Fruit fly (Drosophila melanogaster) whole organism, prepupa: ENCODE results near the gene CG4424.
A peak's percentile ranks its signal among the peaks of the same experiment; 100 is the strongest.

Experiments
- Blimp-1 ChIP-seq: fragments of 200-800 bp; sonication (Bioruptor generic); optimal IDR thresholded peaks from 3 replicates; lab custom pipeline; 2017; ENCODE audit warnings: missing biosample characterization, missing genetic modification characterization, mild to moderate bottlenecking, moderate library complexity, missing genetic modification reagents
- CG10631 ChIP-seq: fragments of 200-800 bp; sonication (Bioruptor generic); optimal IDR thresholded peaks from 2 replicates; lab custom pipeline; 2016; ENCODE audit warnings: missing biosample characterization, missing genetic modification characterization
- CG10669 ChIP-seq: fragments of 200-800 bp; sonication (Bioruptor generic); optimal IDR thresholded peaks from 3 replicates; lab custom pipeline; 2018; ENCODE audit warnings: missing biosample characterization, mild to moderate bottlenecking, missing genetic modification characterization, moderate library complexity
- CG11294 ChIP-seq: fragments of 200-800 bp; sonication (Bioruptor generic); IDR thresholded peaks from 2 replicates; pipeline ENCODE4 v1.3.6; 2022; ENCODE audit warnings: missing biosample characterization, missing genetic modification characterization
- CG11902 ChIP-seq: fragments of 200-800 bp; sonication (Bioruptor generic); optimal IDR thresholded peaks from 3 replicates; lab custom pipeline; 2016; ENCODE audit warnings: missing biosample characterization, missing genetic modification characterization
- CG15336 ChIP-seq: fragments of 200-800 bp; sonication (Bioruptor generic); IDR thresholded peaks from 2 replicates; pipeline ENCODE4 v1.3.6; 2022; ENCODE audit warnings: missing biosample characterization, missing genetic modification characterization
- CG16779 ChIP-seq: fragments of 200-800 bp; sonication (Bioruptor generic); optimal IDR thresholded peaks from 3 replicates; lab custom pipeline; 2017; ENCODE audit warnings: missing biosample characterization, mild to moderate bottlenecking, missing genetic modification characterization
- CG3032 ChIP-seq: fragments of 200-800 bp; optimal IDR thresholded peaks from 2 replicates; lab custom pipeline; 2019; ENCODE audit warnings: missing biosample characterization, mild to moderate bottlenecking, missing genetic modification characterization, moderate library complexity
- CG31627 ChIP-seq: fragments of 200-800 bp; sonication (Bioruptor generic); optimal IDR thresholded peaks from 3 replicates; lab custom pipeline; 2016; ENCODE audit warnings: missing biosample characterization, missing genetic modification characterization
- CG32006 ChIP-seq: fragments of 200-800 bp; sonication (Bioruptor generic); optimal IDR thresholded peaks from 3 replicates; lab custom pipeline; 2017; ENCODE audit warnings: missing biosample characterization, mild to moderate bottlenecking, missing genetic modification characterization
- CG3919 ChIP-seq: fragments of 200-800 bp; sonication (Bioruptor generic); optimal IDR thresholded peaks from 3 replicates; lab custom pipeline; 2016; ENCODE audit warnings: missing biosample characterization, missing genetic modification characterization
- CG4318 ChIP-seq: fragments of 200-800 bp; sonication (Bioruptor generic); optimal IDR thresholded peaks from 3 replicates; lab custom pipeline; 2017; ENCODE audit warnings: missing biosample characterization, mild to moderate bottlenecking, missing genetic modification characterization
- CG6163 ChIP-seq: fragments of 200-800 bp; sonication (Bioruptor generic); IDR thresholded peaks from 3 replicates; pipeline ENCODE4 v1.3.6; 2022; ENCODE audit warnings: missing biosample characterization, missing genetic modification characterization
- CG6276 ChIP-seq: fragments of 200-800 bp; sonication (Bioruptor generic); optimal IDR thresholded peaks from 2 replicates; lab custom pipeline; 2017; ENCODE audit warnings: missing biosample characterization, mild to moderate bottlenecking, missing genetic modification characterization
- CG6792 ChIP-seq: fragments of 200-800 bp; sonication (Bioruptor generic); optimal IDR thresholded peaks from 3 replicates; lab custom pipeline; 2016; ENCODE audit warnings: missing biosample characterization, missing genetic modification characterization
- CG6808 ChIP-seq: fragments of 200-800 bp; sonication (Bioruptor generic); optimal IDR thresholded peaks from 3 replicates; lab custom pipeline; 2017; ENCODE audit warnings: missing biosample characterization, missing genetic modification characterization, mild to moderate bottlenecking, moderate library complexity, missing genetic modification reagents
- CG6854 ChIP-seq: fragments of 200-800 bp; sonication (Bioruptor generic); optimal IDR thresholded peaks from 2 replicates; lab custom pipeline; 2017; ENCODE audit warnings: missing biosample characterization, mild to moderate bottlenecking, missing genetic modification characterization
- CG8119 ChIP-seq: fragments of 200-800 bp; sonication (Bioruptor generic); IDR thresholded peaks from 3 replicates; pipeline ENCODE4 v1.3.6; 2022; ENCODE audit warnings: missing biosample characterization, missing genetic modification characterization
- CG8632 ChIP-seq: fragments of 200-800 bp; sonication (Bioruptor generic); optimal IDR thresholded peaks from 3 replicates; lab custom pipeline; 2016; ENCODE audit warnings: missing biosample characterization, missing genetic modification characterization
- CG9139 ChIP-seq: fragments of 200-800 bp; sonication (Bioruptor generic); optimal IDR thresholded peaks from 3 replicates; lab custom pipeline; 2017; ENCODE audit warnings: missing biosample characterization, mild to moderate bottlenecking, missing genetic modification characterization
- Eip78C ChIP-seq: fragments of 200-800 bp; sonication (Bioruptor generic); peaks from one replicate; lab custom pipeline; 2016; ENCODE audit warnings: missing biosample characterization, missing genetic modification characterization
- Hr38 ChIP-seq: sonication (Bioruptor generic); optimal IDR thresholded peaks from 2 replicates; lab custom pipeline; 2016; ENCODE audit warnings: missing biosample characterization, missing genetic modification characterization
- Hr39 ChIP-seq: fragments of 200-800 bp; sonication (Bioruptor generic); optimal IDR thresholded peaks from 2 replicates; lab custom pipeline; 2016; ENCODE audit warnings: missing biosample characterization, missing genetic modification characterization
- Lpt ChIP-seq: fragments of 200-800 bp; sonication (Bioruptor generic); optimal IDR thresholded peaks from 3 replicates; lab custom pipeline; 2016; ENCODE audit warnings: missing biosample characterization, missing genetic modification characterization
- Met ChIP-seq: fragments of 200-800 bp; sonication (Bioruptor generic); optimal IDR thresholded peaks from 3 replicates; lab custom pipeline; 2016; ENCODE audit warnings: missing biosample characterization, missing genetic modification characterization
- OdsH ChIP-seq: fragments of 200-800 bp; sonication (Bioruptor generic); optimal IDR thresholded peaks from 3 replicates; lab custom pipeline; 2016; ENCODE audit warnings: missing biosample characterization, missing genetic modification characterization
- Smox ChIP-seq: fragments of 200-800 bp; sonication (Bioruptor generic); optimal IDR thresholded peaks from 3 replicates; lab custom pipeline; 2016; ENCODE audit warnings: missing biosample characterization, missing genetic modification characterization
- Sox102F ChIP-seq: fragments of 200-800 bp; sonication (Bioruptor generic); optimal IDR thresholded peaks from 2 replicates; lab custom pipeline; 2016; ENCODE audit warnings: missing biosample characterization, mild to moderate bottlenecking, missing genetic modification characterization
- Sox14 ChIP-seq: fragments of 200-800 bp; sonication (Bioruptor generic); optimal IDR thresholded peaks from 3 replicates; lab custom pipeline; 2016; ENCODE audit warnings: missing biosample characterization, missing genetic modification characterization
- achi ChIP-seq: fragments of 200-800 bp; sonication (Bioruptor generic); optimal IDR thresholded peaks from 3 replicates; lab custom pipeline; 2016; ENCODE audit warnings: missing biosample characterization, missing genetic modification characterization
- acj6 ChIP-seq: fragments of 200-800 bp; sonication (Bioruptor generic); optimal IDR thresholded peaks from 3 replicates; lab custom pipeline; 2016; ENCODE audit warnings: missing biosample characterization, missing genetic modification characterization
- cyc ChIP-seq: fragments of 200-800 bp; sonication (Bioruptor generic); optimal IDR thresholded peaks from 3 replicates; lab custom pipeline; 2016; ENCODE audit warnings: missing biosample characterization, missing genetic modification characterization
- dac ChIP-seq: fragments of 200-800 bp; sonication (Bioruptor generic); optimal IDR thresholded peaks from 2 replicates; lab custom pipeline; 2017; ENCODE audit warnings: missing biosample characterization, mild to moderate bottlenecking, missing genetic modification characterization
- dsx ChIP-seq: fragments of 200-800 bp; optimal IDR thresholded peaks from 3 replicates; lab custom pipeline; 2019; ENCODE audit warnings: missing biosample characterization, mild to moderate bottlenecking, missing genetic modification characterization, moderate library complexity; ENCODE audit not compliant: poor library complexity, severe bottlenecking
- eg ChIP-seq: fragments of 200-800 bp; sonication (Bioruptor generic); IDR thresholded peaks from 3 replicates; pipeline ENCODE4 v1.3.6; 2022; ENCODE audit warnings: missing biosample characterization, missing genetic modification characterization
- esn ChIP-seq: fragments of 200-800 bp; sonication (Bioruptor generic); optimal IDR thresholded peaks from 2 replicates; lab custom pipeline; 2016; ENCODE audit warnings: missing biosample characterization, mild to moderate bottlenecking, missing genetic modification characterization, moderate library complexity
- fd59A ChIP-seq: fragments of 200-800 bp; sonication (Bioruptor generic); optimal IDR thresholded peaks from 2 replicates; lab custom pipeline; 2017; ENCODE audit warnings: missing biosample characterization, mild to moderate bottlenecking, missing genetic modification characterization, missing genetic modification reagents
- fd85E ChIP-seq: fragments of 200-800 bp; sonication (Bioruptor generic); optimal IDR thresholded peaks from 3 replicates; lab custom pipeline; 2016; ENCODE audit warnings: missing biosample characterization, missing genetic modification characterization
- lz ChIP-seq: fragments of 200-800 bp; sonication (Bioruptor generic); optimal IDR thresholded peaks from 3 replicates; lab custom pipeline; 2016; ENCODE audit warnings: missing biosample characterization, missing genetic modification characterization
- net ChIP-seq: fragments of 200-800 bp; sonication (Bioruptor generic); optimal IDR thresholded peaks from 3 replicates; lab custom pipeline; 2016; ENCODE audit warnings: missing biosample characterization, missing genetic modification characterization
- pdm3 ChIP-seq: fragments of 200-800 bp; sonication (Bioruptor generic); optimal IDR thresholded peaks from 3 replicates; lab custom pipeline; 2016; ENCODE audit warnings: missing biosample characterization, missing genetic modification characterization
- salr ChIP-seq, 2 experiments: fragments of 200-800 bp; sonication (Bioruptor generic); optimal IDR thresholded peaks; 3 replicates each; lab custom pipeline; 2016 to 2018; ENCODE audit warnings: missing biosample characterization in 2 of 2, missing genetic modification characterization in 2 of 2, mild to moderate bottlenecking in 1 of 2
- spab ChIP-seq: fragments of 200-800 bp; sonication (Bioruptor generic); optimal IDR thresholded peaks from 2 replicates; lab custom pipeline; 2017; ENCODE audit warnings: missing biosample characterization, mild to moderate bottlenecking, missing genetic modification characterization, missing genetic modification reagents
- ss ChIP-seq, 2 experiments: fragments of 200-800 bp; sonication (Bioruptor generic); optimal IDR thresholded peaks; 2 replicates in 1 of 2; 3 replicates in 1 of 2; lab custom pipeline; 2017 to 2018; ENCODE audit warnings: mild to moderate bottlenecking in 2 of 2, missing biosample characterization in 2 of 2, missing genetic modification characterization in 2 of 2, moderate library complexity in 1 of 2
- topi ChIP-seq: fragments of 200-800 bp; sonication (Bioruptor generic); optimal IDR thresholded peaks from 3 replicates; lab custom pipeline; 2016; ENCODE audit warnings: missing biosample characterization, missing genetic modification characterization
- vri ChIP-seq: fragments of 200-800 bp; sonication (Bioruptor generic); optimal IDR thresholded peaks from 3 replicates; lab custom pipeline; 2016; ENCODE audit warnings: missing biosample characterization, mild to moderate bottlenecking, missing genetic modification characterization

The CG4424 gene

dm6 chr3R:19998418-19998817, 29.4 kb downstream of the CG4424 start (continued):
- TF ChIP-seq vri (GFP tag; lab: Kevin White, UChicago) (peak; percentile 40), topi (peak; percentile 57), Lpt (GFP tag; lab: Kevin White, UChicago) (peak; percentile 76), CG3032 (tag; lab: Kevin White, UChicago) (peak; percentile 62), CG6808 (peak; percentile 60), CG8119 (GFP tag; lab: Robert Waterston, UW) (peak; percentile 76), CG32006 (GFP tag; lab: Kevin White, UChicago) (peak; percentile 72), fd59A (GFP tag; lab: Kevin White, UChicago) (peak; percentile 52), ss (GFP tag; optimal IDR thresholded peaks at IDR 0.05; lab: Kevin White, UChicago) (peak; percentile 20 to 51), CG10669 (GFP tag; lab: Kevin White, UChicago) (peak; percentile 66), OdsH (GFP tag; lab: Kevin White, UChicago) (peak; percentile 76), CG11294 (GFP tag; lab: Robert Waterston, UW) (peak; percentile 46), CG8632 (GFP tag; lab: Kevin White, UChicago) (peak; percentile 57), CG10631 (peak; percentile 68)

dm6 chr3R:19997526-19998070, 30.2 kb downstream of the CG4424 start:
- TF ChIP-seq net (GFP tag; lab: Kevin White, UChicago) = no peak
- TF ChIP-seq CG11902 (GFP tag; lab: Kevin White, UChicago) = no peak
- TF ChIP-seq topi = no peak
- no peak for TF ChIP-seq Hr39 (GFP tag; lab: Kevin White, UChicago)
- TF ChIP-seq acj6 = no peak
- no peak for TF ChIP-seq Met (GFP tag; lab: Kevin White, UChicago)
- no peak for TF ChIP-seq dac (GFP tag; lab: Kevin White, UChicago)
- TF ChIP-seq Eip78C (GFP tag; lab: Kevin White, UChicago) = no peak
- no peak for TF ChIP-seq CG9139
- no peak for TF ChIP-seq CG3919 (GFP tag; lab: Kevin White, UChicago)
- no peak for TF ChIP-seq fd85E
- no peak for TF ChIP-seq cyc
- TF ChIP-seq CG32006 (GFP tag; lab: Kevin White, UChicago) = no peak
- TF ChIP-seq pdm3 = no peak
- TF ChIP-seq CG4318 (GFP tag; lab: Kevin White, UChicago) = no peak
- TF ChIP-seq CG15336 (GFP tag; lab: Robert Waterston, UW) = no peak
- TF ChIP-seq CG6854 (GFP tag; lab: Kevin White, UChicago) = no peak

- TF ChIP-seq CG10669 (GFP tag; lab: Kevin White, UChicago) = peak; percentile 1
- no peak for TF ChIP-seq Sox102F (GFP tag; lab: Kevin White, UChicago)
- TF ChIP-seq esn = no peak
- no peak for TF ChIP-seq Hr38 (GFP tag; lab: Kevin White, UChicago)
- TF ChIP-seq Lpt (GFP tag; lab: Kevin White, UChicago) = peak; percentile 44
- no peak for TF ChIP-seq CG8632 (GFP tag; lab: Kevin White, UChicago)
- TF ChIP-seq Eip78C (GFP tag; lab: Kevin White, UChicago) = peak; percentile 84
- peak; percentile 13 for TF ChIP-seq CG6276 (GFP tag; lab: Kevin White, UChicago)
- no peak for TF ChIP-seq Blimp-1 (GFP tag; lab: Kevin White, UChicago)
- TF ChIP-seq achi (GFP tag; lab: Kevin White, UChicago) = peak; percentile 48
- peak; percentile 14 for TF ChIP-seq Sox14 (GFP tag; lab: Kevin White, UChicago)
- TF ChIP-seq dsx (GFP tag; lab: Kevin White, UChicago) = no peak
- TF ChIP-seq spab = peak; percentile 9
- no peak for TF ChIP-seq topi
- TF ChIP-seq CG16779 = no peak
- no peak for TF ChIP-seq CG3032 (tag; lab: Kevin White, UChicago)
- no peak for TF ChIP-seq CG6163 (GFP tag; lab: Robert Waterston, UW)
- TF ChIP-seq CG11294 (GFP tag; lab: Robert Waterston, UW) = no peak
- TF ChIP-seq OdsH (GFP tag; lab: Kevin White, UChicago) = peak; percentile 37
- TF ChIP-seq salr (GFP tag; optimal IDR thresholded peaks at IDR 0.05; lab: Kevin White, UChicago) = peak in 1 of 2 experiments; percentile 68
- TF ChIP-seq acj6 = peak; percentile 35
- TF ChIP-seq CG8119 (GFP tag; lab: Robert Waterston, UW) = peak; percentile 53; the same call in 2 of the 3 replicates
- peak; percentile 12 for TF ChIP-seq CG6792 (GFP tag; lab: Kevin White, UChicago)
- no peak for TF ChIP-seq CG31627 (GFP tag; lab: Kevin White, UChicago)
- TF ChIP-seq fd59A (GFP tag; lab: Kevin White, UChicago) = no peak
- TF ChIP-seq CG15336 (GFP tag; lab: Robert Waterston, UW) = no peak; the same call in 1 of the 2 replicates
- peak; percentile 30 for TF ChIP-seq net (GFP tag; lab: Kevin White, UChicago)
- TF ChIP-seq eg (GFP tag; lab: Robert Waterston, UW) = 0 out of 3 replicates have a peak, but pooled peaks have one; percentile 21
- TF ChIP-seq CG9139 = no peak
- TF ChIP-seq Smox (GFP tag; lab: Kevin White, UChicago) = no peak
- peak; percentile 7 for TF ChIP-seq lz (GFP tag; lab: Kevin White, UChicago)
These were observed 31.4 kb downstream of the CG4424 start for dm6 chr3R:19996433-19996832.
